Worm (Caenorhabditis elegans) whole organism, L3 larva: ENCODE measurements around the gene W10C6.2.

Experiments used
- ZK546.5 ChIP-seq: sonication (generic microtip); optimal IDR thresholded peaks from 2 replicates; lab custom pipeline; 2017; ENCODE audit warnings: missing biosample characterization, missing genetic modification characterization
- aly-2 ChIP-seq: fragments of 150-350 bp; optimal IDR thresholded peaks from 2 replicates; lab custom pipeline; 2014; ENCODE audit warnings: missing biosample characterization, missing genetic modification characterization
- ama-1 ChIP-seq: fragments of 150-350 bp; optimal IDR thresholded peaks from 2 replicates; lab custom pipeline; 2018
- ceh-28 ChIP-seq: fragments of 150-350 bp; optimal IDR thresholded peaks from 2 replicates; lab custom pipeline; 2014; ENCODE audit warnings: missing biosample characterization, missing genetic modification reagents, missing genetic modification characterization
- ceh-82 ChIP-seq: fragments of 150-350 bp; optimal IDR thresholded peaks from 2 replicates; lab custom pipeline; 2014; ENCODE audit warnings: missing biosample characterization, missing genetic modification characterization
- ceh-9 ChIP-seq: sonication (generic microtip); optimal IDR thresholded peaks from 2 replicates; lab custom pipeline; 2018; ENCODE audit warnings: missing biosample characterization, missing genetic modification characterization
- daf-12 ChIP-seq: fragments of 150-350 bp; optimal IDR thresholded peaks from 2 replicates; lab custom pipeline; 2014; ENCODE audit warnings: missing biosample characterization, missing genetic modification reagents, missing genetic modification characterization
- egl-27 ChIP-seq: sonication (generic microtip); optimal IDR thresholded peaks from 4 replicates; lab custom pipeline; 2017; ENCODE audit warnings: missing biosample characterization, missing genetic modification reagents, missing genetic modification characterization
- elt-1 ChIP-seq: fragments of 150-350 bp; optimal IDR thresholded peaks from 2 replicates; lab custom pipeline; 2014; ENCODE audit warnings: missing biosample characterization, missing genetic modification characterization
- elt-2 ChIP-seq: sonication (generic microtip); optimal IDR thresholded peaks from 2 replicates; lab custom pipeline; 2016; ENCODE audit warnings: missing genetic modification reagents, mild to moderate bottlenecking, missing genetic modification characterization, missing compliant biosample characterization
- eor-1 ChIP-seq, 2 experiments: fragments of 150-350 bp; optimal IDR thresholded peaks; 2 replicates each; lab custom pipeline; 2014 to 2018; ENCODE audit warnings: missing biosample characterization in 2 of 2, missing genetic modification characterization in 2 of 2
- fkh-10 ChIP-seq: sonication (generic microtip); optimal IDR thresholded peaks from 2 replicates; lab custom pipeline; 2017; ENCODE audit warnings: missing biosample characterization, missing genetic modification reagents, missing genetic modification characterization
- fkh-2 ChIP-seq: fragments of 150-350 bp; optimal IDR thresholded peaks from 2 replicates; lab custom pipeline; 2014; ENCODE audit warnings: missing biosample characterization, missing genetic modification reagents, missing genetic modification characterization
- fos-1 ChIP-seq: fragments of 150-350 bp; optimal IDR thresholded peaks from 2 replicates; lab custom pipeline; 2014; ENCODE audit warnings: missing biosample characterization, missing genetic modification characterization
- hmg-11 ChIP-seq: sonication (generic microtip); optimal IDR thresholded peaks from 2 replicates; lab custom pipeline; 2016; ENCODE audit warnings: missing genetic modification characterization, missing compliant biosample characterization
- lin-15B ChIP-seq: fragments of 150-350 bp; optimal IDR thresholded peaks from 2 replicates; lab custom pipeline; 2014; ENCODE audit warnings: missing biosample characterization, missing genetic modification characterization
- lin-39 ChIP-seq: fragments of 150-350 bp; optimal IDR thresholded peaks from 2 replicates; lab custom pipeline; 2018; ENCODE audit warnings: missing biosample characterization, missing genetic modification reagents, missing genetic modification characterization
- lsy-12 ChIP-seq: sonication (generic microtip); optimal IDR thresholded peaks from 2 replicates; lab custom pipeline; 2016; ENCODE audit warnings: mild to moderate bottlenecking, missing genetic modification characterization, missing compliant biosample characterization
- mdl-1 ChIP-seq: fragments of 150-350 bp; optimal IDR thresholded peaks from 2 replicates; lab custom pipeline; 2014; ENCODE audit warnings: missing biosample characterization, missing genetic modification characterization
- nfya-1 ChIP-seq: sonication (generic microtip); optimal IDR thresholded peaks from 2 replicates; lab custom pipeline; 2017; ENCODE audit warnings: missing genetic modification characterization, mild to moderate bottlenecking, missing compliant biosample characterization, antibody characterized with exemption, moderate library complexity; ENCODE audit not compliant: insufficient read depth
- nhr-11 ChIP-seq: fragments of 150-350 bp; optimal IDR thresholded peaks from 2 replicates; lab custom pipeline; 2014; ENCODE audit warnings: missing biosample characterization, missing genetic modification characterization
- nhr-12 ChIP-seq: fragments of 150-350 bp; optimal IDR thresholded peaks from 2 replicates; lab custom pipeline; 2014; ENCODE audit warnings: missing biosample characterization, missing genetic modification characterization
- nhr-23 ChIP-seq: fragments of 150-350 bp; optimal IDR thresholded peaks from 2 replicates; lab custom pipeline; 2014; ENCODE audit warnings: missing biosample characterization, missing genetic modification reagents, missing genetic modification characterization
- nhr-237 ChIP-seq: fragments of 150-350 bp; optimal IDR thresholded peaks from 2 replicates; lab custom pipeline; 2014; ENCODE audit warnings: missing biosample characterization, missing genetic modification characterization
- nhr-43 ChIP-seq: sonication (generic microtip); optimal IDR thresholded peaks from 2 replicates; lab custom pipeline; 2016; ENCODE audit warnings: mild to moderate bottlenecking, missing genetic modification characterization, missing compliant biosample characterization; ENCODE audit not compliant: poor library complexity, severe bottlenecking
- nhr-67 ChIP-seq: fragments of 150-350 bp; optimal IDR thresholded peaks from 2 replicates; lab custom pipeline; 2014; ENCODE audit warnings: missing biosample characterization, missing genetic modification characterization
- nhr-76 ChIP-seq: fragments of 150-350 bp; sonication (generic microtip); optimal IDR thresholded peaks from 5 replicates; lab custom pipeline; 2014; ENCODE audit warnings: missing biosample characterization, missing genetic modification characterization
- nhr-77 ChIP-seq: fragments of 150-350 bp; optimal IDR thresholded peaks from 2 replicates; lab custom pipeline; 2014; ENCODE audit warnings: missing biosample characterization, missing genetic modification characterization
- pha-4 ChIP-seq: fragments of 150-350 bp; optimal IDR thresholded peaks from 2 replicates; lab custom pipeline; 2014; ENCODE audit warnings: missing biosample characterization, missing genetic modification reagents, missing genetic modification characterization
- pqm-1 ChIP-seq: fragments of 150-350 bp; optimal IDR thresholded peaks from 2 replicates; lab custom pipeline; 2017; ENCODE audit warnings: missing biosample characterization, missing genetic modification characterization, inconsistent platforms
- skn-1 ChIP-seq: fragments of 150-350 bp; optimal IDR thresholded peaks from 2 replicates; lab custom pipeline; 2014; ENCODE audit warnings: missing biosample characterization, missing genetic modification characterization
- snpc-4 ChIP-seq: fragments of 150-350 bp; optimal IDR thresholded peaks from 2 replicates; lab custom pipeline; 2014; ENCODE audit warnings: missing biosample characterization, missing genetic modification characterization
- tbx-2 ChIP-seq: sonication (generic microtip); optimal IDR thresholded peaks from 2 replicates; lab custom pipeline; 2016; ENCODE audit warnings: mild to moderate bottlenecking, missing genetic modification characterization, missing compliant biosample characterization
- unc-62 ChIP-seq: fragments of 150-350 bp; sonication (generic microtip); optimal IDR thresholded peaks from 4 replicates; lab custom pipeline; 2014; ENCODE audit warnings: missing biosample characterization, missing genetic modification reagents, missing genetic modification characterization
- zag-1 ChIP-seq: fragments of 150-350 bp; optimal IDR thresholded peaks from 2 replicates; lab custom pipeline; 2014; ENCODE audit warnings: missing biosample characterization, missing genetic modification characterization

W10C6.2 gene

ce11 chrII:11134828-11135227 is 13.1 kb upstream of the W10C6.2 start, which contains the start of gene F40F8.5:
TSS of gene F40F8.5 (minus strand) at chrII:11134928.
- no peak for TF ChIP-seq pqm-1
- TF ChIP-seq fkh-10 (GFP tag; lab: Kevin White, UChicago), result no peak
- TF ChIP-seq ama-1 (lab: Kevin White, UChicago), result no peak
- TF ChIP-seq ZK546.5 (tag; lab: Kevin White, UChicago), result no peak
- no peak for TF ChIP-seq elt-2
- no peak for TF ChIP-seq nhr-23 (tag; lab: Kevin White, UChicago)
- no peak for TF ChIP-seq aly-2 (tag; lab: Kevin White, UChicago)
- TF ChIP-seq nhr-77 (tag; lab: Kevin White, UChicago), result no peak
- no peak for TF ChIP-seq mdl-1 (tag; lab: Kevin White, UChicago)
- TF ChIP-seq eor-1 (tag; optimal IDR thresholded peaks at IDR 0.05; lab: Kevin White, UChicago), result no peak
- TF ChIP-seq, all 47 proteins: peak for 0

ce11 chrII:11132542-11132941 is 10.8 kb upstream of the W10C6.2 start, which contains the start of gene F40F8.11:
TSS of gene F40F8.11 (minus strand) at chrII:11132590.
- peak; percentile 47 for TF ChIP-seq lin-15B (tag; lab: Kevin White, UChicago)
- TF ChIP-seq nhr-12, result no peak
- TF ChIP-seq lin-39 (tag; lab: Kevin White, UChicago), result no peak
- no peak for TF ChIP-seq pqm-1
- peak; percentile 53 for TF ChIP-seq nhr-23 (tag; lab: Kevin White, UChicago)
- TF ChIP-seq hmg-11 (tag; lab: Kevin White, UChicago), result peak; percentile 15
- TF ChIP-seq mdl-1 (tag; lab: Kevin White, UChicago), result no peak
- no peak for TF ChIP-seq daf-12 (tag; lab: Kevin White, UChicago)
- TF ChIP-seq pha-4 (tag; lab: Kevin White, UChicago), result peak; percentile 31
- no peak for TF ChIP-seq skn-1 (tag; lab: Kevin White, UChicago)
- TF ChIP-seq nfya-1 (tag; lab: Kevin White, UChicago), result peak; percentile 54
- TF ChIP-seq lsy-12, result no peak
- no peak for TF ChIP-seq ceh-82 (tag; lab: Kevin White, UChicago)
- no peak for TF ChIP-seq unc-62 (GFP tag; lab: Kevin White, UChicago)
- TF ChIP-seq aly-2 (tag; lab: Kevin White, UChicago), result no peak
- no peak for TF ChIP-seq fkh-10 (GFP tag; lab: Kevin White, UChicago)
- no peak for TF ChIP-seq nhr-11 (tag; lab: Kevin White, UChicago)
- TF ChIP-seq nhr-237, result no peak
- TF ChIP-seq snpc-4 (tag; lab: Kevin White, UChicago), result peak; percentile 8
- no peak for TF ChIP-seq tbx-2
- no peak for TF ChIP-seq nhr-77 (tag; lab: Kevin White, UChicago)
- no peak for TF ChIP-seq ama-1 (lab: Kevin White, UChicago)
- TF ChIP-seq elt-2, result peak; percentile 18
- TF ChIP-seq, all 47 proteins: peak for 7

ce11 chrII:11129517-11129916 is 7.8 kb upstream of the W10C6.2 start, which contains the start of gene F40F8.12:
TSS of gene F40F8.12 (plus strand) at chrII:11129817.
- TF ChIP-seq nhr-12 (no peak), zag-1 (no peak), ceh-9 (no peak), elt-1 (no peak), ZK546.5 (tag; lab: Kevin White, UChicago) (no peak), unc-62 (GFP tag; lab: Kevin White, UChicago) (no peak), nhr-77 (tag; lab: Kevin White, UChicago) (no peak), egl-27 (tag; lab: Kevin White, UChicago) (no peak), fkh-2 (tag; lab: Kevin White, UChicago) (no peak), ceh-82 (tag; lab: Kevin White, UChicago) (no peak), tbx-2 (no peak), nhr-43 (no peak), hmg-11 (tag; lab: Kevin White, UChicago) (no peak), daf-12 (tag; lab: Kevin White, UChicago) (no peak), pha-4 (tag; lab: Kevin White, UChicago) (no peak), ceh-28 (tag; lab: Kevin White, UChicago) (no peak), nhr-237 (no peak), fos-1 (tag; lab: Kevin White, UChicago) (no peak)

ce11 chrII:11128989-11129388 is 7.3 kb upstream of the W10C6.2 start, which contains the start of gene F40F8.3:
TSS of gene F40F8.3 (plus strand) at chrII:11129289.
- no peak for TF ChIP-seq nhr-76 (tag; lab: Kevin White, UChicago)
- no peak for TF ChIP-seq mdl-1 (tag; lab: Kevin White, UChicago)
- no peak for TF ChIP-seq elt-1
- no peak for TF ChIP-seq snpc-4 (tag; lab: Kevin White, UChicago)
- TF ChIP-seq ceh-28 (tag; lab: Kevin White, UChicago), result no peak
- TF ChIP-seq pha-4 (tag; lab: Kevin White, UChicago), result no peak
- no peak for TF ChIP-seq nhr-77 (tag; lab: Kevin White, UChicago)
- TF ChIP-seq nhr-67 (tag; lab: Kevin White, UChicago), result no peak
- TF ChIP-seq fkh-2 (tag; lab: Kevin White, UChicago), result no peak
- TF ChIP-seq, all 47 proteins: peak for 0
